Worm (Caenorhabditis elegans) whole organism, late embryonic: Measurements from ENCODE around the gene C17G1.2.

Experiments
- F13H6.1 ChIP-seq: sonication (generic microtip); optimal IDR thresholded peaks from 2 replicates; lab custom pipeline; 2016; ENCODE audit warnings: missing genetic modification characterization, missing compliant biosample characterization
- T23F11.4 ChIP-seq: fragments of 200-800 bp; sonication (Bioruptor generic); optimal IDR thresholded peaks from 2 replicates; lab custom pipeline; 2018; ENCODE audit warnings: mild to moderate bottlenecking, missing genetic modification characterization, missing compliant biosample characterization
- ama-1 ChIP-seq: fragments of 150-350 bp; optimal IDR thresholded peaks from 2 replicates; lab custom pipeline; 2014
- ceh-22 ChIP-seq: sonication (generic microtip); optimal IDR thresholded peaks from 2 replicates; lab custom pipeline; 2017; ENCODE audit warnings: missing biosample characterization, missing genetic modification characterization
- ets-4 ChIP-seq: sonication (generic microtip); optimal IDR thresholded peaks from 2 replicates; lab custom pipeline; 2016; ENCODE audit warnings: missing genetic modification characterization, missing compliant biosample characterization
- fax-1 ChIP-seq: sonication (generic microtip); optimal IDR thresholded peaks from 2 replicates; lab custom pipeline; 2016; ENCODE audit warnings: missing genotype, missing genetic modification characterization, missing compliant biosample characterization
- fkh-10 ChIP-seq: fragments of 150-350 bp; optimal IDR thresholded peaks from 2 replicates; lab custom pipeline; 2014; ENCODE audit warnings: missing biosample characterization, missing genetic modification reagents, missing genetic modification characterization
- nhr-11 ChIP-seq: fragments of 150-350 bp; optimal IDR thresholded peaks from 2 replicates; lab custom pipeline; 2014; ENCODE audit warnings: missing biosample characterization, missing genetic modification characterization
- pha-2 ChIP-seq: sonication (generic microtip); optimal IDR thresholded peaks from 2 replicates; lab custom pipeline; 2017; ENCODE audit warnings: mild to moderate bottlenecking, missing genetic modification characterization, missing compliant biosample characterization
- pha-4 ChIP-seq: fragments of 150-350 bp; optimal IDR thresholded peaks from 2 replicates; lab custom pipeline; 2018; ENCODE audit warnings: missing biosample characterization, missing genetic modification reagents, missing genetic modification characterization
- ref-2 ChIP-seq: sonication (generic microtip); optimal IDR thresholded peaks from 2 replicates; lab custom pipeline; 2016; ENCODE audit warnings: missing genetic modification characterization, missing compliant biosample characterization
- rnt-1 ChIP-seq: sonication (generic microtip); optimal IDR thresholded peaks from 2 replicates; lab custom pipeline; 2016; ENCODE audit warnings: missing genetic modification characterization, missing compliant biosample characterization
- tbx-2 ChIP-seq: sonication (generic microtip); optimal IDR thresholded peaks from 2 replicates; lab custom pipeline; 2016; ENCODE audit warnings: missing genetic modification characterization, missing compliant biosample characterization
- unc-86 ChIP-seq: sonication (generic microtip); optimal IDR thresholded peaks from 2 replicates; lab custom pipeline; 2016; ENCODE audit warnings: missing genetic modification characterization, missing compliant biosample characterization

DNA sequence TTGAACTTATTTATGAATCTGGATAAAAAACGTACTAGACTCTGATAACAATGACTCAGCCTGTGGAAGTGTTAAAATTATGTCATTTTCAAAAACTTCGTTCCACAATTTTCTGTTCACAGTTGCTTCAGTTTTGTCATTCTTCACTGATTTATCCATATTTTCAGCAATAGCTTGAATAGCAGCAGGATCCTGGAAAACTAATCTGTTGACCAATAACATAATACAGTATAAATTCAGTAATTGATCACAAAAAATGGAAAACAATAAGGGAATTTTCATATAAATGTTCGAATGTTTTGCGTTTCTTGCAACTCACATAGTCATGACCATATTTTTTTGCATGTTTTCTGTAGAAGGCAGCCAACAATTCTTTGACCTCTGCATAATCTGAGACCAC is 27.2 kb downstream of the C17G1.2 start:
- TF ChIP-seq ama-1 (lab: Kevin White, UChicago) (no peak), rnt-1 (tag; lab: Kevin White, UChicago) (no peak), nhr-11 (tag; lab: Kevin White, UChicago) (no peak), tbx-2 (tag; lab: Kevin White, UChicago) (no peak), ref-2 (tag; lab: Kevin White, UChicago) (no peak), pha-4 (tag; lab: Kevin White, UChicago) (no peak), fax-1 (tag; lab: Kevin White, UChicago) (no peak), ets-4 (tag; lab: Kevin White, UChicago) (no peak), pha-2 (no peak), unc-86 (tag; lab: Kevin White, UChicago) (no peak), ceh-22 (tag; lab: Kevin White, UChicago) (no peak), fkh-10 (no peak), F13H6.1 (tag; lab: Kevin White, UChicago) (no peak), T23F11.4 (GFP tag; lab: Kevin White, UChicago) (no peak)
